Worm (Caenorhabditis elegans) whole organism, L4 larva: ENCODE results near the gene sel-7.

Experiments used
- Y75B8A.6 ChIP-seq: fragments of 200-800 bp; sonication (Bioruptor generic); IDR thresholded peaks from 2 replicates; pipeline ENCODE4 v1.3.6; 2022; ENCODE audit warnings: missing genetic modification reagents, missing genetic modification characterization, missing compliant biosample characterization
- ceh-20 ChIP-seq: fragments of 200-800 bp; sonication (Bioruptor generic); IDR thresholded peaks from 2 replicates; pipeline ENCODE4 v1.3.6; 2022; ENCODE audit warnings: missing genetic modification reagents, missing genetic modification characterization, missing compliant biosample characterization
- fkh-10 ChIP-seq: fragments of 150-350 bp; optimal IDR thresholded peaks from 2 replicates; lab custom pipeline; 2014; ENCODE audit warnings: missing biosample characterization, missing genetic modification reagents, missing genetic modification characterization
- fos-1 ChIP-seq: fragments of 150-350 bp; optimal IDR thresholded peaks from 2 replicates; lab custom pipeline; 2014; ENCODE audit warnings: missing biosample characterization, missing genetic modification characterization
- hmg-1.1 ChIP-seq: fragments of 200-800 bp; sonication (Bioruptor generic); IDR thresholded peaks from 2 replicates; pipeline ENCODE4 v1.3.6; 2022; ENCODE audit warnings: missing genetic modification reagents, missing genetic modification characterization, missing compliant biosample characterization
- mep-1 ChIP-seq: fragments of 150-350 bp; sonication (generic microtip); optimal IDR thresholded peaks from 3 replicates; lab custom pipeline; 2014; ENCODE audit warnings: missing biosample characterization, missing genetic modification characterization
- nhr-10 ChIP-seq: fragments of 150-350 bp; optimal IDR thresholded peaks from 2 replicates; lab custom pipeline; 2014; ENCODE audit warnings: missing biosample characterization, missing genetic modification characterization
- nhr-237 ChIP-seq: sonication (generic microtip); optimal IDR thresholded peaks from 2 replicates; lab custom pipeline; 2017; ENCODE audit warnings: missing biosample characterization, missing genetic modification characterization
- rbr-2 ChIP-seq: sonication (generic microtip); optimal IDR thresholded peaks from 2 replicates; lab custom pipeline; 2016; ENCODE audit warnings: missing genotype, missing genetic modification characterization, missing compliant biosample characterization
- snpc-4 ChIP-seq: fragments of 150-350 bp; optimal IDR thresholded peaks from 2 replicates; lab custom pipeline; 2014; ENCODE audit warnings: missing biosample characterization, missing genetic modification characterization
- ztf-11 ChIP-seq: fragments of 150-350 bp; optimal IDR thresholded peaks from 2 replicates; lab custom pipeline; 2014; ENCODE audit warnings: missing biosample characterization, missing genetic modification characterization

- TF ChIP-seq nhr-10: no peak
- TF ChIP-seq Y75B8A.6: no peak
- TF ChIP-seq hmg-1.1 (GFP tag; lab: Robert Waterston, UW): no peak
- TF ChIP-seq nhr-237: no peak
- TF ChIP-seq rbr-2: no peak
- no peak for TF ChIP-seq ztf-11 (tag; lab: Kevin White, UChicago)
- TF ChIP-seq mep-1 (tag; lab: Kevin White, UChicago): peak; percentile 54
- no peak for TF ChIP-seq snpc-4 (tag; lab: Kevin White, UChicago)
- no peak for TF ChIP-seq fkh-10
- no peak for TF ChIP-seq fos-1 (tag; lab: Kevin White, UChicago)
- no peak for TF ChIP-seq ceh-20 (GFP tag; lab: Robert Waterston, UW)
Measured at ce11 chrX:14349690-14350168, 9.4 kb upstream of the sel-7 start, which contains the start of gene wdr-5.2.
